Fruit fly (Drosophila melanogaster): ENCODE results near the gene Cmpk.

Gene Cmpk

DNA sequence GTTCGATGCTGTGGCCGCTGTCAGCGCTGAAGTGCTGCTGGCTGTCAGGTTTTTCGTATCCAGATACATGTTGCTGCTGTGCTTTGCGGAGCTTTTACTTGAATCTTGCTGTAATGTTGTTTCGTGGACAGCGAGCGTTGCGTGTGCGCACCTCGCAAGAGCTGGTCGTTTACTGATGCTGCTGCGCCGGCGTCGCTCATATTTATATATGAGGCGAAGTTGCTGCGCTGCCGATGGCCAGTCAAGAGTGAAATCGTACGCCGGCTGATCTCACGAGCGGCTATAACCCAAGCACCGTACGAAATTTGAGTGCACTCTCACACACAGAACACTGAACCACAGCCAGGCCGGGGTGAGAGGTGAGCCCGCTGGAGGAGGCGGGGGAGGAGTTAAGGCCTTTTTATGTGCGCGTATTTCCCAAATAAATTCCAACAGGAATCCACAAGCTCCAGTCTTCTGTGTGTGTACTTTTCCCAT, 37.9 kb downstream of the Cmpk start (continued):
- no peak for TF ChIP-seq vfl (GFP tag; optimal IDR thresholded peaks at IDR 0.05)
- no peak for TF ChIP-seq CG8765 (GFP tag; IDR thresholded peaks at IDR 0.05)
- no peak for TF ChIP-seq dpn (GFP tag; optimal IDR thresholded peaks at IDR 0.05)
- TF ChIP-seq CG4854 (GFP tag; optimal IDR thresholded peaks at IDR 0.05) = no peak
- TF ChIP-seq CG2129 (GFP tag; IDR thresholded peaks at IDR 0.05; ENCODE audit: partially characterized antibody) = no peak
- TF ChIP-seq B-H2 (GFP tag; optimal IDR thresholded peaks at IDR 0.05) = no peak
- TF ChIP-seq gce (GFP tag; IDR thresholded peaks at IDR 0.05) = no peak
- TF ChIP-seq CG6689 (GFP tag; IDR thresholded peaks at IDR 0.05) = no peak
- no peak for TF ChIP-seq ERR (GFP tag; optimal IDR thresholded peaks at IDR 0.05)
- TF ChIP-seq Hand (GFP tag; optimal IDR thresholded peaks at IDR 0.05) = no peak
- TF ChIP-seq vnd (GFP tag; IDR thresholded peaks at IDR 0.05; ENCODE audit: partially characterized antibody) = no peak
- no peak for TF ChIP-seq CG10366 (GFP tag; IDR thresholded peaks at IDR 0.05)
- TF ChIP-seq cas (GFP tag; IDR thresholded peaks at IDR 0.05) = no peak
- no peak for TF ChIP-seq CG4820 (GFP tag; optimal IDR thresholded peaks at IDR 0.05)
- TF ChIP-seq CG8944 (GFP tag; optimal IDR thresholded peaks at IDR 0.05) = no peak
- TF ChIP-seq Doc3 (GFP tag; IDR thresholded peaks at IDR 0.05; ENCODE audit: partially characterized antibody) = no peak
- no peak for TF ChIP-seq Asciz (GFP tag; optimal IDR thresholded peaks at IDR 0.05)
- TF ChIP-seq Deaf1 (tag; optimal IDR thresholded peaks at IDR 0.05) = peak; percentile 85
- TF ChIP-seq Hr39 (optimal IDR thresholded peaks at IDR 0.05) = no peak
- no peak for TF ChIP-seq Dref (GFP tag; IDR thresholded peaks at IDR 0.05)
- TF ChIP-seq psq (GFP tag; optimal IDR thresholded peaks at IDR 0.05) = no peak
- TF ChIP-seq Dbx (GFP tag; IDR thresholded peaks at IDR 0.05) = no peak
- TF ChIP-seq Ets65A (GFP tag) = peak; percentile 67
- TF ChIP-seq CG17912 (GFP tag; optimal IDR thresholded peaks at IDR 0.05) = no peak
- TF ChIP-seq Nf-YB (GFP tag; optimal IDR thresholded peaks at IDR 0.05) = no peak
- TF ChIP-seq NK7.1 (GFP tag; optimal IDR thresholded peaks at IDR 0.05) = no peak
- no peak for TF ChIP-seq nau (GFP tag; optimal IDR thresholded peaks at IDR 0.05)
- no peak for TF ChIP-seq sna (GFP tag; IDR thresholded peaks at IDR 0.05; ENCODE audit: partially characterized antibody)
- TF ChIP-seq CG30431 (GFP tag; optimal IDR thresholded peaks at IDR 0.05) = no peak
- no peak for TF ChIP-seq odd (GFP tag; optimal IDR thresholded peaks at IDR 0.05)
- TF ChIP-seq Bteb2 (GFP tag; optimal IDR thresholded peaks at IDR 0.05) = no peak
- TF ChIP-seq HLHmδ (GFP tag; optimal IDR thresholded peaks at IDR 0.05) = peak; percentile 94
- TF ChIP-seq bowl (GFP tag; IDR thresholded peaks at IDR 0.05) = no peak
- TF ChIP-seq CG1603 (tag; optimal IDR thresholded peaks at IDR 0.05) = no peak
- TF ChIP-seq Fer1 (GFP tag; optimal IDR thresholded peaks at IDR 0.05) = no peak
- no peak for TF ChIP-seq CG11560 (tag; IDR thresholded peaks at IDR 0.05)
- no peak for TF ChIP-seq BtbVII (GFP tag; optimal IDR thresholded peaks at IDR 0.05)
- no peak for TF ChIP-seq Nf-YA (GFP tag; IDR thresholded peaks at IDR 0.05)
- no peak for TF ChIP-seq gfzf (GFP tag; optimal IDR thresholded peaks at IDR 0.05)
- no peak for TF ChIP-seq repo (GFP tag; optimal IDR thresholded peaks at IDR 0.05)
- TF ChIP-seq Ada2b (GFP tag; IDR thresholded peaks at IDR 0.05) = no peak
- no peak for TF ChIP-seq CrebB (tag; optimal IDR thresholded peaks at IDR 0.05)
- TF ChIP-seq CG2875 (GFP tag; optimal IDR thresholded peaks at IDR 0.05) = no peak
- TF ChIP-seq Spps (tag; optimal IDR thresholded peaks at IDR 0.05) = no peak
- no peak for TF ChIP-seq chm (GFP tag; IDR thresholded peaks at IDR 0.05)
- no peak for TF ChIP-seq Dip2 (GFP tag; IDR thresholded peaks at IDR 0.05)
- peak; percentile 18 for TF ChIP-seq cg (GFP tag; optimal IDR thresholded peaks at IDR 0.05)
- TF ChIP-seq HLH3B (GFP tag; IDR thresholded peaks at IDR 0.05) = no peak
- no peak for TF ChIP-seq YL-1 (GFP tag; optimal IDR thresholded peaks at IDR 0.05)
- TF ChIP-seq GATAe (GFP tag; conservative IDR thresholded peaks at IDR 0.05) = no peak
- no peak for TF ChIP-seq CG30020 (tag; optimal IDR thresholded peaks at IDR 0.05)
- TF ChIP-seq Poxn (GFP tag; IDR thresholded peaks at IDR 0.05) = no peak
- no peak for TF ChIP-seq CG10654 (GFP tag; optimal IDR thresholded peaks at IDR 0.05)

Data from whole organism, embryonic.